Worm (Caenorhabditis elegans): ENCODE measurements around the gene srw-136.

- TF ChIP-seq cnd-1 (tag; optimal IDR thresholded peaks at IDR 0.05), result no peak
- no peak for TF ChIP-seq ztf-11 (tag; optimal IDR thresholded peaks at IDR 0.05)
- no peak for TF ChIP-seq mep-1 (tag; optimal IDR thresholded peaks at IDR 0.05)
- no peak for TF ChIP-seq nhr-12 (tag; optimal IDR thresholded peaks at IDR 0.05)
- TF ChIP-seq blmp-1 (tag; optimal IDR thresholded peaks at IDR 0.05), result no peak
- no peak for TF ChIP-seq nhr-76 (tag; optimal IDR thresholded peaks at IDR 0.05)
- no peak for TF ChIP-seq flh-1 (GFP tag; optimal IDR thresholded peaks at IDR 0.05)
- TF ChIP-seq ham-2 (GFP tag; optimal IDR thresholded peaks at IDR 0.05), result no peak
Observed at ce11 chrV:2996105-2996504, 14.3 kb downstream of the srw-136 start, which contains the start of gene srw-120.

All from whole organism, mixed stage, embryonic.